Fruit fly (Drosophila melanogaster) whole organism, embryonic: Measurements from ENCODE around the gene CG6901.

Experiments used
- Mad ChIP-seq: fragments of 200-800 bp; sonication (Bioruptor generic); optimal IDR thresholded peaks from 2 replicates; lab custom pipeline; 2016; ENCODE audit warnings: missing biosample characterization, missing genetic modification characterization
- bigmax ChIP-seq: fragments of 200-800 bp; sonication (Bioruptor generic); optimal IDR thresholded peaks from 2 replicates; lab custom pipeline; 2018; ENCODE audit warnings: missing biosample characterization, mild to moderate bottlenecking, missing genetic modification characterization
- tll ChIP-seq, 2 experiments: fragments of 200-800 bp in 1 of 2; fragments of >200 bp in 1 of 2; sonication (Bioruptor generic) in 1 of 2; optimal IDR thresholded peaks; 2 replicates each; lab custom pipeline; 2017 to 2019; ENCODE audit warnings: missing biosample characterization in 2 of 2, missing genetic modification characterization in 2 of 2, mild to moderate bottlenecking in 1 of 2, moderate library complexity in 1 of 2

DNA sequence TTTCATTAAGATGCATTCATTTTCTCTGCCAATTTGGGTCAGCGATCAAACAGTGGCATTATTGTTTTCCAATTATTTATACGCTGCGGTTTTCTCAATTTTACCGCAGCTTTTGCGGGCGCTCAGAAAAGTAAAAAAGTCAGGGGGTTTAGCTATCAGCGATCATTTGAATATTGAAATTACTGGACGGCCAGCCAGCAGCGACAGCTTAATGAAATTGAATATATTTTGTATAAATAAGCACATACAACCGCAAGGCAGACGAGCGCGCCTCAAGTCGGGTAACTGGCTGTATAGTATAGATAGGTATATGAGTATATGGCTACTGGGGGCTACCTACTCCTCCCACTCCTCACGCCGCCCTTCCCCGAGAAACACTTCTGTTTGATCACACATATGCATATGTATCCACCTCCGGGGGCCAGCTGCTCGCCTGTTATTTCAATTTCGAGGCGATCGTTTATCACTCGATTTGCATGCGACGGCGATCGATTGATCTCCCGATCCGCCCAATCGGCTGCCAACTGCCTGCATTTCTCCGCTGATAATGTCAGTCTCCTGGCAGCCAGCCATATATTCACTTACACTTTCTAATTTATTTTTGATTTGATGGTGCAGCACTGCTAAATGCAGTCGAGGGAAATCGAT is 33.1 kb downstream of the CG6901 start:
- TF ChIP-seq bigmax (no peak), tll (GFP tag; optimal IDR thresholded peaks at IDR 0.05; lab: Kevin White, UChicago) (no peak), Mad (GFP tag; lab: Kevin White, UChicago) (no peak)
